Worm (Caenorhabditis elegans): ENCODE data around the gene F48B9.1.

ce11 chrX:2215108-2215507 lies 34.4 kb downstream of the F48B9.1 start:
- TF ChIP-seq B0310.2 (tag; optimal IDR thresholded peaks at IDR 0.05) (no peak), flt-1 (GFP tag; IDR thresholded peaks at IDR 0.05) (no peak), hnd-1 (tag; optimal IDR thresholded peaks at IDR 0.05) (no peak), tra-4 (tag; optimal IDR thresholded peaks at IDR 0.05) (no peak), scrt-1 (GFP tag; IDR thresholded peaks at IDR 0.05) (no peak), tbx-11 (GFP tag; IDR thresholded peaks at IDR 0.05) (no peak), F13C5.2 (tag; optimal IDR thresholded peaks at IDR 0.05) (no peak), ceh-36 (tag; optimal IDR thresholded peaks at IDR 0.05) (no peak), ama-1 (optimal IDR thresholded peaks at IDR 0.05) (no peak)
